ENCODE assay signal across 3 fruit fly cellular contexts in genomic region chr2L:17374832-17375231, dm6.
TF ChIP-seq lines count a peak whose summit lies in the region.

No protein-coding gene starts in this region.

- no peak for TF ChIP-seq CTCF in whole organism, embryonic (GFP tag; optimal IDR thresholded peaks at IDR 0.05; lab: Kevin White, UChicago)

TF ChIP-seq in whole organism, embryonic, 481 proteins besides CTCF, POLR2A, EP300 and RAD21:
- TF ChIP-seq crp (GFP tag; optimal IDR thresholded peaks at IDR 0.05; lab: Kevin White, UChicago) (no peak), CG31365 (tag; optimal IDR thresholded peaks at IDR 0.05; lab: Kevin White, UChicago) (no peak), p53 (GFP tag; optimal IDR thresholded peaks at IDR 0.05; lab: Kevin White, UChicago) (no peak), NC2α (GFP tag; optimal IDR thresholded peaks at IDR 0.05; lab: Kevin White, UChicago) (no peak), CG12071 (GFP tag; optimal IDR thresholded peaks at IDR 0.05; lab: Kevin White, UChicago) (no peak), Sox102F (GFP tag; optimal IDR thresholded peaks at IDR 0.05; lab: Kevin White, UChicago) (peak; percentile 1), trem (tag; optimal IDR thresholded peaks at IDR 0.05; lab: Kevin White, UChicago) (no peak), ind (GFP tag; optimal IDR thresholded peaks at IDR 0.05; lab: Kevin White, UChicago) (peak; percentile 2), CG32772 (GFP tag; IDR thresholded peaks at IDR 0.05; lab: Robert Waterston, UW) (no peak), ftz-f1 (GFP tag; optimal IDR thresholded peaks at IDR 0.05; lab: Kevin White, UChicago) (no peak), D19A (tag; optimal IDR thresholded peaks at IDR 0.05; lab: Kevin White, UChicago) (peak; percentile 29), CG2678 (tag; optimal IDR thresholded peaks at IDR 0.05; lab: Kevin White, UChicago) (no peak), lab (GFP tag; optimal IDR thresholded peaks at IDR 0.05; lab: Kevin White, UChicago) (peak; percentile 6), gem (tag; optimal IDR thresholded peaks at IDR 0.05; lab: Kevin White, UChicago) (peak; percentile 27), pan (optimal IDR thresholded peaks at IDR 0.05; lab: Kevin White, UChicago) (no peak), pan (GFP tag; optimal IDR thresholded peaks at IDR 0.05 in 1 of 2, IDR thresholded peaks at IDR 0.05 in 1 of 2) (peak in 1 of 2 experiments; percentile 38), Ets65A (GFP tag; lab: Kevin White, UChicago) (peak; percentile 76), sc (optimal IDR thresholded peaks at IDR 0.05; lab: Kevin White, UChicago) (no peak), sc (GFP tag; optimal IDR thresholded peaks at IDR 0.05; lab: Kevin White, UChicago) (no peak), Ets97D (GFP tag; optimal IDR thresholded peaks at IDR 0.05; lab: Kevin White, UChicago) (no peak), hkb (optimal IDR thresholded peaks at IDR 0.05; lab: Kevin White, UChicago) (peak; percentile 10), hkb (GFP tag; IDR thresholded peaks at IDR 0.05; lab: Robert Waterston, UW) (0 out of 2 replicates have a peak, but pooled peaks have one; percentile 24), CG14860 (GFP tag; IDR thresholded peaks at IDR 0.05; lab: Robert Waterston, UW; ENCODE audit: partially characterized antibody) (no peak), CG8765 (GFP tag; IDR thresholded peaks at IDR 0.05; lab: Robert Waterston, UW) (no peak), dm (GFP tag; optimal IDR thresholded peaks at IDR 0.05; lab: Kevin White, UChicago) (no peak), gsb-n (tag; optimal IDR thresholded peaks at IDR 0.05; lab: Kevin White, UChicago) (no peak), Trl (optimal IDR thresholded peaks at IDR 0.05; lab: Kevin White, UChicago) (no peak), Trl (GFP tag; optimal IDR thresholded peaks at IDR 0.05; lab: Kevin White, UChicago) (no peak), sens (GFP tag; lab: Kevin White, UChicago) (peak; percentile 82), CG14014 (GFP tag; IDR thresholded peaks at IDR 0.05; lab: Robert Waterston, UW) (no peak)

TF ChIP-seq in whole organism, prepupa, 60 proteins besides CTCF, POLR2A, EP300 and RAD21:
- TF ChIP-seq CG6163 (GFP tag; IDR thresholded peaks at IDR 0.05; lab: Robert Waterston, UW) (peak; percentile 53; the same call in 1 of the 3 replicates), CG3032 (tag; optimal IDR thresholded peaks at IDR 0.05; lab: Kevin White, UChicago) (peak; percentile 3), Sox14 (GFP tag; optimal IDR thresholded peaks at IDR 0.05; lab: Kevin White, UChicago) (peak; percentile 14), CG31627 (GFP tag; optimal IDR thresholded peaks at IDR 0.05; lab: Kevin White, UChicago) (no peak), svp (GFP tag; lab: Kevin White, UChicago) (peak; percentile 60), Met (GFP tag; optimal IDR thresholded peaks at IDR 0.05; lab: Kevin White, UChicago) (peak; percentile 26), eg (GFP tag; IDR thresholded peaks at IDR 0.05; lab: Robert Waterston, UW) (no peak; the same call in 2 of the 3 replicates), acj6 (GFP tag; optimal IDR thresholded peaks at IDR 0.05; lab: Kevin White, UChicago) (peak; percentile 48), achi (GFP tag; optimal IDR thresholded peaks at IDR 0.05; lab: Kevin White, UChicago) (peak; percentile 15), Lpt (GFP tag; optimal IDR thresholded peaks at IDR 0.05; lab: Kevin White, UChicago) (no peak), CG15336 (GFP tag; IDR thresholded peaks at IDR 0.05; lab: Robert Waterston, UW) (peak; percentile 51), Hr39 (GFP tag; optimal IDR thresholded peaks at IDR 0.05; lab: Kevin White, UChicago) (peak; percentile 13), Hr4 (GFP tag; optimal IDR thresholded peaks at IDR 0.05; lab: Kevin White, UChicago) (peak; percentile 37), fd85E (GFP tag; optimal IDR thresholded peaks at IDR 0.05; lab: Kevin White, UChicago) (no peak), Eip93F (GFP tag; optimal IDR thresholded peaks at IDR 0.05; lab: Kevin White, UChicago) (no peak), Eip78C (GFP tag; lab: Kevin White, UChicago) (peak; percentile 79), OdsH (GFP tag; optimal IDR thresholded peaks at IDR 0.05; lab: Kevin White, UChicago) (peak; percentile 22), Eip75B (GFP tag; optimal IDR thresholded peaks at IDR 0.05; lab: Kevin White, UChicago) (peak; percentile 18), CG8319 (GFP tag; optimal IDR thresholded peaks at IDR 0.05; lab: Kevin White, UChicago) (peak; percentile 8), pdm3 (GFP tag; optimal IDR thresholded peaks at IDR 0.05; lab: Kevin White, UChicago) (peak; percentile 55), CG11294 (GFP tag; IDR thresholded peaks at IDR 0.05; lab: Robert Waterston, UW) (peak; percentile 32; the same call in 1 of the 2 replicates), ss (GFP tag; optimal IDR thresholded peaks at IDR 0.05; lab: Kevin White, UChicago) (no peak), vri (GFP tag; optimal IDR thresholded peaks at IDR 0.05; lab: Kevin White, UChicago) (no peak), CG3919 (GFP tag; optimal IDR thresholded peaks at IDR 0.05; lab: Kevin White, UChicago) (no peak), topi (GFP tag; optimal IDR thresholded peaks at IDR 0.05; lab: Kevin White, UChicago) (peak; percentile 9), Smox (GFP tag; optimal IDR thresholded peaks at IDR 0.05; lab: Kevin White, UChicago) (peak; percentile 6)

TF ChIP-seq in whole organism, pupa, 21 proteins besides CTCF, POLR2A, EP300 and RAD21:
- TF ChIP-seq CG17806 (tag; optimal IDR thresholded peaks at IDR 0.05; lab: Kevin White, UChicago) (peak; percentile 9), rn (GFP tag; IDR thresholded peaks at IDR 0.05; lab: Robert Waterston, UW) (0 out of 2 replicates have a peak, but pooled peaks have one; percentile 34), Pif1A (GFP tag; optimal IDR thresholded peaks at IDR 0.05; lab: Kevin White, UChicago) (peak; percentile 33), Pif1B (GFP tag; optimal IDR thresholded peaks at IDR 0.05; lab: Kevin White, UChicago) (peak; percentile 12), CG10348 (GFP tag; IDR thresholded peaks at IDR 0.05; lab: Robert Waterston, UW) (no peak), CG13204 (GFP tag; optimal IDR thresholded peaks at IDR 0.05; lab: Kevin White, UChicago) (no peak), gl (tag; optimal IDR thresholded peaks at IDR 0.05; lab: Kevin White, UChicago) (no peak), CG32121 (GFP tag; IDR thresholded peaks at IDR 0.05; lab: Robert Waterston, UW) (peak; percentile 25; the same call in 1 of the 2 replicates)

Comparison
In these comparisons a context has a peak if more than half of its experiments do, and no peak if none do; other contexts are left out.
1. Of the 7 proteins assayed by ChIP-seq in both whole organism, embryonic and whole organism, prepupa: peak only in whole organism, embryonic: Sox102F; only in whole organism, prepupa: Hr39; in both: none; in neither: 5.